Fruit fly (Drosophila melanogaster) whole organism, pupa: ENCODE data around the gene vrs.
A peak's percentile ranks its signal among the peaks of the same experiment; 100 is the strongest.

ENCODE experiments used
- CG13204 ChIP-seq: fragments of 200-800 bp; sonication (Bioruptor generic); optimal IDR thresholded peaks from 2 replicates; lab custom pipeline; 2018; ENCODE audit warnings: missing biosample characterization, mild to moderate bottlenecking, missing genetic modification characterization, moderate library complexity
- CG32121 ChIP-seq: fragments of 200-800 bp; sonication (Bioruptor generic); IDR thresholded peaks from 2 replicates; pipeline ENCODE4 v1.3.6; 2022; ENCODE audit warnings: missing biosample characterization, missing genetic modification characterization
- CG9948 ChIP-seq: fragments of 200-800 bp; sonication (Bioruptor generic); optimal IDR thresholded peaks from 2 replicates; lab custom pipeline; 2018; ENCODE audit warnings: missing biosample characterization, mild to moderate bottlenecking, missing genetic modification characterization, moderate library complexity
- EcR ChIP-seq: fragments of 200-800 bp; sonication (Bioruptor generic); optimal IDR thresholded peaks from 3 replicates; lab custom pipeline; 2019; ENCODE audit warnings: missing biosample characterization, missing genetic modification characterization, mild to moderate bottlenecking, moderate library complexity, missing genetic modification reagents
- Ets98B ChIP-seq: fragments of 200-800 bp; sonication (Bioruptor generic); IDR thresholded peaks from 2 replicates; pipeline ENCODE4 v1.3.6; 2022; ENCODE audit warnings: missing biosample characterization, missing genetic modification characterization
- gl ChIP-seq: fragments of 200-800 bp; sonication (Bioruptor generic); optimal IDR thresholded peaks from 2 replicates; lab custom pipeline; 2018; ENCODE audit warnings: missing biosample characterization, mild to moderate bottlenecking, missing genetic modification characterization
- rn ChIP-seq: fragments of 200-800 bp; sonication (Bioruptor generic); IDR thresholded peaks from 2 replicates; pipeline ENCODE4 v1.3.6; 2022; ENCODE audit warnings: missing biosample characterization, missing genetic modification characterization

dm6 chr3R:12439401-12440143 lies 7.9 kb upstream of the vrs start, which contains the start of gene Desat1:
- TF ChIP-seq CG13204 (GFP tag; lab: Kevin White, UChicago) (no peak), CG9948 (tag; lab: Kevin White, UChicago) (no peak), EcR (GFP tag; lab: Kevin White, UChicago) (peak; percentile 5), CG32121 (GFP tag; lab: Robert Waterston, UW) (no peak), gl (tag; lab: Kevin White, UChicago) (no peak), Ets98B (GFP tag; lab: Robert Waterston, UW) (no peak), rn (GFP tag; lab: Robert Waterston, UW) (no peak)
